Fruit fly (Drosophila melanogaster): ENCODE data around the gene CG2493.

DNA sequence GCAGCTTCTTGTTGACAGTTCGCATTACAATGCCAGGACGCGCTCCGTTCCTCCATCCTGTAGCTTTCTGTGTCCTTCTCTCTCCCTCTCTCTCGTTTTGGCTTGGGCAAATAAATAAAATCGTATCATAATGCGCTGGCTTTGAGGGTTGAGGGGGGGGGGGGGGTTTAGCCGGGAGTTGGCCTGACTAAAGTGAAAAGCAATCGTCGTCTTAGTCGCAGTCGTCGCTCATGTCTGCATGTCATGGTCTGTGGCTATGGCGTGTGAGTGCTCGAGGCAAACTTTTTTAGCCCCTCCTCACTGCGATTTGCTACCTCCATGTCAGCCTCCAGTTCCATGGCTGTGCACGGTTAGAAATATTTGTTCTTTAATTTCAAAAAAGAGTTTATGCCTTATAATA is 28.5 kb downstream of the CG2493 start:
- no peak for TF ChIP-seq CTCF (optimal IDR thresholded peaks at IDR 0.05)
- no peak for TF ChIP-seq CG8478 (optimal IDR thresholded peaks at IDR 0.05)
